Worm (Caenorhabditis elegans): ENCODE results near the gene nsph-4.2.

DNA sequence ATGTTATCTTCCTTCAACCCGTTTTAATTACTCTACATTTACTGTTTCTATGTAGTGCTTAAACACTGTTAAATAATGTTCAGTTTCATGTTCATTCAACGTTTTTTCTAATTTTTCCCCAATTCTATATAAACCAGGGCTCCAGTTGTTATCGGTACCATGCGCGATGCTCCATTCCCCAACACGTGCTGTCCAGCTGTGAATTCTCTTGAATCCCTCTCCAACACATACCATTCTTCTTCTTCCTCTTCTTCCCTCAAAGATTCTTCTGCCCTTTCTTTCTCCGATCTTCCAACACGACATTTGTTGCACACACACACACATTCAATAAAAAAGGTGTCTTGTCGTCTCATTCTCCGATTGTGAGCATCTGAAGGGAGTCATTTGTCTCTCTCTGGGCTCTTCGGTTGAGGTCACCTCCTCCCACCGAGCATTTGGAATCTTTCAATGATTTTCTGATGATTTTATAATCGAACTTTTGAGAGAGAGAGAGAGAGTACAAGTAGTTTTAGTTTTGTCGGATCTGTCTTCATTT, 46.5 kb upstream of the nsph-4.2 start:
- TF ChIP-seq tbx-2 (tag; optimal IDR thresholded peaks at IDR 0.05) (no peak), tbx-7 (tag; optimal IDR thresholded peaks at IDR 0.05) (no peak), unc-86 (tag; optimal IDR thresholded peaks at IDR 0.05) (no peak), T23F11.4 (GFP tag; optimal IDR thresholded peaks at IDR 0.05) (no peak), ceh-34 (tag; optimal IDR thresholded peaks at IDR 0.05) (no peak), pag-3 (tag; optimal IDR thresholded peaks at IDR 0.05; ENCODE audit: borderline replicate concordance) (no peak), pha-4 (tag; optimal IDR thresholded peaks at IDR 0.05) (no peak), fkh-6 (tag; optimal IDR thresholded peaks at IDR 0.05) (no peak), ceh-2 (tag; optimal IDR thresholded peaks at IDR 0.05) (no peak)

Measured in whole organism, late embryonic.